Worm (Caenorhabditis elegans): ENCODE measurements around the gene nstp-4.

The nstp-4 gene

DNA sequence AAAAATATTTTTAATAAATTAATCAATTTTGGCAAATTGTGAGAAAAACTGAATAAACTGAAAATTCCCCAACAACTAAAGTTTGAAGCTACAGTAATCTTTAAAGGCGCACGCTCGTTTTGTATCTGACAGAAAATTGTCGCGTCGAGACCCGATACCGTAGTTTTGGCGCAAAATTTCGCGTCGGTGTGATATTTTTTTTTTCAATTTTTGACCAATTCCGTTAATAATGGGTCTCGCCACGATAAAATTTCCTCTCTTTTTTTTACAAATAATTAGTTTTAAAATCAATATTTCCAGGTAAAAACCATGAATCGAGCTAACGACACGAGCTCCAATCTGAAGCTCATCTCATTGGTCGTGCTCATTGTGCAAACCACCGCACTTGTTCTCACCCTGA lies at the start of gene nstp-4:
Gene nstp-4, plus strand, starts transcription at position 301 of the 400 bp plus-strand sequence.
- TF ChIP-seq nhr-6 (tag; optimal IDR thresholded peaks at IDR 0.05), result no peak
- no peak for TF ChIP-seq fos-1 (tag; optimal IDR thresholded peaks at IDR 0.05)

DNA sequence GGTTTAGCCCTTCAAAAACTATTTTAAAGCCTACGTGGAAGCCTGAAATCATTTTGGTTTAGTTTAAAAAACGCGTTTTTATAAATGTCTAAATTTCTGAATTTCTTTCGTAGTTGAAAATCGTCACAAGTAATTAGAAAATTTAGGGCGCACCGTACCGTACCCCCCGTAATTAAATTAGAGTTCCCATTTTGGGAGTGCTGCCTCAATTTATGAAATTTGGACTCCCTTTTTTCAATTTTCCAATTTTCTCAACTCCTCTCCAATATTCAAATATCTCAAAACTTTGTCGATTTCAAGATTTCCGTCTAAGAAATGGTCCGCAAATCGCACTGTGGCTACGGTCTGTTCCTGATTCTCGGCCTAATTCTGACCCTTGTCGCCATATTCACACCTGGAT lies 48.4 kb upstream of the nstp-4 start, which contains the start of gene clc-31:
Gene clc-31, plus strand, starts transcription at position 301 of the 400 bp plus-strand sequence.
- TF ChIP-seq ztf-4 (tag; optimal IDR thresholded peaks at IDR 0.05), result no peak
- TF ChIP-seq unc-62 (GFP tag; optimal IDR thresholded peaks at IDR 0.05), result no peak
- TF ChIP-seq lin-13 (GFP tag; optimal IDR thresholded peaks at IDR 0.05), result no peak
- TF ChIP-seq egl-27 (tag; optimal IDR thresholded peaks at IDR 0.05), result no peak
- TF ChIP-seq skn-1 (tag; optimal IDR thresholded peaks at IDR 0.05), result no peak
- no peak for TF ChIP-seq nhr-11 (tag; optimal IDR thresholded peaks at IDR 0.05)
- no peak for TF ChIP-seq ztf-11 (tag; optimal IDR thresholded peaks at IDR 0.05)
- TF ChIP-seq fos-1 (tag; optimal IDR thresholded peaks at IDR 0.05), result no peak
- TF ChIP-seq elt-3 (tag; optimal IDR thresholded peaks at IDR 0.05), result no peak
- no peak for TF ChIP-seq C34F6.9 (tag; optimal IDR thresholded peaks at IDR 0.05)
- TF ChIP-seq ZK546.5 (tag; optimal IDR thresholded peaks at IDR 0.05), result no peak
- no peak for TF ChIP-seq ceh-82 (tag; optimal IDR thresholded peaks at IDR 0.05)
- TF ChIP-seq blmp-1 (tag; optimal IDR thresholded peaks at IDR 0.05; ENCODE audit: insufficient read depth), result no peak
- no peak for TF ChIP-seq mab-5 (tag; optimal IDR thresholded peaks at IDR 0.05)
- no peak for TF ChIP-seq nhr-12 (tag; optimal IDR thresholded peaks at IDR 0.05)
- TF ChIP-seq mbf-1 (tag; optimal IDR thresholded peaks at IDR 0.05), result no peak
- TF ChIP-seq unc-39 (tag; optimal IDR thresholded peaks at IDR 0.05), result no peak

DNA sequence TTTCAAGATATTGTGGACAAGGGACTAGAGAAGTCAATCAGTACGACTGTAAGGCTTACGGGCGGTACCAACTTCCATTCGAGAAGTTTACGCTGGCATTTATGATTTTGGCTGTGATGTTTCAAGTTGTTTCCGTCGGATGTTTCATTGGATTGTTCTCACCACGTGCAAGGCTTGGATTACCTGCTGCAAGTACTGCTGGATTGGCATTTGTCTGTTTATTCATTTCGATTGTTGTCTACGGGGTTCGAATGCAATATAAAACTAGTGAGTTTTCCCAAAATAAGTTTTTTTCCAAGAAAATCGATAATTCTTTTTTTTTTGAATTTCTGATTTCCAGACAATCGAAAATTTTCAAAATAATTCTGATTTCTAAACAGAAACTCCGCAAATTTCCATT lies 47.9 kb upstream of the nstp-4 start:
- TF ChIP-seq nhr-25 (tag; optimal IDR thresholded peaks at IDR 0.05), result no peak
- TF ChIP-seq elt-3 (tag; optimal IDR thresholded peaks at IDR 0.05), result no peak
- TF ChIP-seq ama-1 (optimal IDR thresholded peaks at IDR 0.05), result no peak
- no peak for TF ChIP-seq F13H6.1 (tag; optimal IDR thresholded peaks at IDR 0.05)
- TF ChIP-seq zag-1 (tag; optimal IDR thresholded peaks at IDR 0.05), result no peak
- no peak for TF ChIP-seq snpc-4 (tag; optimal IDR thresholded peaks at IDR 0.05)
- TF ChIP-seq mbf-1 (tag; optimal IDR thresholded peaks at IDR 0.05), result no peak
- TF ChIP-seq nhr-11 (tag; optimal IDR thresholded peaks at IDR 0.05), result no peak
- TF ChIP-seq crh-2 (tag; optimal IDR thresholded peaks at IDR 0.05), result no peak

DNA sequence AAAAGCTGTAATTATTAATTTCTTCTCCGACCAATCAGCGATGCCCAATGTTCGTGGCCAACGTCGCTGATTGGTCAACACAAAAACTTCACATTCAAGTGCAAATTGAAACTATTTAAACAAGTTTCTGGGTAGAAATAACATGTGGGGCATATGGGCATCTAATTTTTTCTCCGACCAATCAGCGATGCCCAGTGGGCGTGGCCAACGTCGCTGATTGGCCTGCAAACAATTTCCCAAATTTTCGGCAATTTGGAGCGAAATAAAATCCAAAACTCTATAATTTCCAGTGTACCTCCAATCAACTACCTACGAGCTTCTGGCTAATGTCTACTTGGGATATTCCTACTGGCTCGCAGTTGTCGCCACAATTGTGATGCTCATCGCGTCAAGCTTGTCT lies 47.4 kb upstream of the nstp-4 start:
- TF ChIP-seq nhr-129 (tag; optimal IDR thresholded peaks at IDR 0.05) (no peak), F13H6.1 (tag; optimal IDR thresholded peaks at IDR 0.05) (no peak), dmd-4 (tag; optimal IDR thresholded peaks at IDR 0.05) (no peak), lin-11 (tag; optimal IDR thresholded peaks at IDR 0.05) (no peak), egl-27 (tag; optimal IDR thresholded peaks at IDR 0.05) (no peak), aly-2 (tag; optimal IDR thresholded peaks at IDR 0.05) (no peak), elt-1 (tag; optimal IDR thresholded peaks at IDR 0.05) (no peak), ceh-16 (tag; optimal IDR thresholded peaks at IDR 0.05) (no peak), lin-39 (tag; optimal IDR thresholded peaks at IDR 0.05) (no peak), R02D3.7 (tag; optimal IDR thresholded peaks at IDR 0.05) (no peak), ztf-11 (tag; optimal IDR thresholded peaks at IDR 0.05) (no peak), ZK546.5 (tag; optimal IDR thresholded peaks at IDR 0.05) (no peak), fos-1 (tag; optimal IDR thresholded peaks at IDR 0.05) (no peak), sem-4 (tag; optimal IDR thresholded peaks at IDR 0.05) (no peak), blmp-1 (tag; optimal IDR thresholded peaks at IDR 0.05; ENCODE audit: insufficient read depth) (no peak), skn-1 (tag; optimal IDR thresholded peaks at IDR 0.05) (no peak), Y55F3AM.14 (GFP tag; optimal IDR thresholded peaks at IDR 0.05) (no peak)

DNA sequence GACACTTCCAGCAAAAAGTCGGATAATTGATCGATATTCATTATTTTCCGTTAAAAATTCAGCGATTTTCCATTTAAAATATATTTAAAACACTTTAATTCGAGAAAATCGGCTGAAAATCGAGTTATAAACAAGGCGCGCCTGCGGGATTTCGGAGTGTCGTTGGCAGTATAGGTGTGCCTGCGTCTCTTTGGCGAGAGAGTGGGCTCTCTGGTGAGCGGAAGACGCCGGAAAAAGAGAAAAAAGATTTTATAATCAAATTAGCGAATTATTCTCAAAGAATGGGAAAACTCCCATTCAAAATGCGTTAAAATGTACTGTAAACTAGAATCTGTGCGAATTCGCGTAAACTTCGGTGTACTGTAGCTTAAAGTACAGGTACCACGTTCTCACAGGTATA lies 40.9 kb upstream of the nstp-4 start, which contains the start of gene D1069.3:
Gene D1069.3, minus strand, starts transcription at position 158 of the 400 bp plus-strand sequence.
- TF ChIP-seq unc-55 (GFP tag; optimal IDR thresholded peaks at IDR 0.05) (peak; percentile 58), crh-2 (tag; optimal IDR thresholded peaks at IDR 0.05) (peak; percentile 36), lsy-2 (tag; optimal IDR thresholded peaks at IDR 0.05) (peak; percentile 29 to 59), zag-1 (tag; optimal IDR thresholded peaks at IDR 0.05) (no peak), nhr-12 (tag; optimal IDR thresholded peaks at IDR 0.05) (no peak), lin-11 (tag; optimal IDR thresholded peaks at IDR 0.05) (peak; percentile 34), R02D3.7 (tag; optimal IDR thresholded peaks at IDR 0.05) (no peak), nhr-11 (tag; optimal IDR thresholded peaks at IDR 0.05) (no peak), gmeb-1 (tag; optimal IDR thresholded peaks at IDR 0.05) (peak; percentile 50), F13H6.1 (tag; optimal IDR thresholded peaks at IDR 0.05) (peak; percentile 2), lin-13 (GFP tag; optimal IDR thresholded peaks at IDR 0.05) (peak; percentile 6), C34F6.9 (tag; optimal IDR thresholded peaks at IDR 0.05) (peak; percentile 49)
